Fruit fly (Drosophila melanogaster) whole organism, embryonic: Measurements from ENCODE around the gene CG3902.
A peak's percentile ranks its signal among the peaks of the same experiment; 100 is the strongest.

Source experiments
- Awh ChIP-seq: fragments of 200-800 bp; sonication (Bioruptor generic); IDR thresholded peaks from 2 replicates; pipeline ENCODE4, ENCODE4 v1.3.6; 2022; ENCODE audit warnings: missing biosample characterization, missing genetic modification characterization
- CG11247 ChIP-seq: fragments of 200-800 bp; sonication (Bioruptor generic); IDR thresholded peaks from 2 replicates; pipeline ENCODE4 v1.3.6; 2022; ENCODE audit warnings: missing biosample characterization, missing genetic modification characterization
- CG11504 ChIP-seq: fragments of 200-800 bp; sonication (Bioruptor generic); optimal IDR thresholded peaks from 3 replicates; lab custom pipeline; 2019; ENCODE audit warnings: missing biosample characterization, mild to moderate bottlenecking, missing genetic modification characterization, moderate library complexity
- CG1233 ChIP-seq: fragments of 200-800 bp; sonication (Bioruptor generic); optimal IDR thresholded peaks from 4 replicates; lab custom pipeline; 2018; ENCODE audit warnings: missing biosample characterization, mild to moderate bottlenecking, missing genetic modification characterization
- CG13287 ChIP-seq: fragments of 200-800 bp; sonication (Bioruptor generic); IDR thresholded peaks from 2 replicates; pipeline ENCODE4 v1.3.6; 2022; ENCODE audit warnings: missing biosample characterization, missing genetic modification characterization; ENCODE audit not compliant: partially characterized antibody
- CG14441 ChIP-seq: fragments of 200-800 bp; sonication (Bioruptor generic); IDR thresholded peaks from 2 replicates; pipeline ENCODE4 v1.3.6; 2022; ENCODE audit warnings: missing biosample characterization, missing genetic modification characterization
- CG14710 ChIP-seq: fragments of 200-800 bp; sonication (Bioruptor generic); optimal IDR thresholded peaks from 3 replicates; lab custom pipeline; 2019; ENCODE audit warnings: missing biosample characterization, mild to moderate bottlenecking, missing genetic modification characterization, moderate library complexity
- CG15011 ChIP-seq: fragments of 200-800 bp; sonication (Bioruptor generic); optimal IDR thresholded peaks from 3 replicates; lab custom pipeline; 2018; ENCODE audit warnings: missing biosample characterization, mild to moderate bottlenecking, missing genetic modification characterization
- CG17328 ChIP-seq: fragments of 200-800 bp; sonication (Bioruptor generic); IDR thresholded peaks from 2 replicates; pipeline ENCODE4 v1.3.6; 2022; ENCODE audit warnings: missing biosample characterization, missing genetic modification characterization
- CG18476 ChIP-seq: fragments of 200-800 bp; sonication (Bioruptor generic); optimal IDR thresholded peaks from 2 replicates; lab custom pipeline; 2016; ENCODE audit warnings: missing biosample characterization, mild to moderate bottlenecking, missing genetic modification characterization
- CG3726 ChIP-seq: fragments of 200-800 bp; sonication (Bioruptor generic); IDR thresholded peaks from 3 replicates; pipeline ENCODE4, ENCODE4 v1.3.6; 2022; ENCODE audit warnings: missing biosample characterization, missing genetic modification characterization
- CG6254 ChIP-seq: fragments of 200-800 bp; sonication (Bioruptor generic); optimal IDR thresholded peaks from 3 replicates; lab custom pipeline; 2017; ENCODE audit warnings: mild to moderate bottlenecking, missing biosample characterization, missing genetic modification reagents, missing genetic modification characterization
- CG8359 ChIP-seq: fragments of 200-800 bp; sonication (Bioruptor generic); optimal IDR thresholded peaks from 2 replicates; lab custom pipeline; 2017; ENCODE audit warnings: missing biosample characterization, mild to moderate bottlenecking, missing genetic modification characterization, borderline replicate concordance
- CG9932 ChIP-seq: fragments of 200-800 bp; sonication (Bioruptor generic); IDR thresholded peaks from 2 replicates; pipeline ENCODE4 v1.3.6; 2022; ENCODE audit warnings: missing biosample characterization, missing genetic modification characterization
- CHES-1-like ChIP-seq: fragments of 200-800 bp; sonication (Bioruptor generic); optimal IDR thresholded peaks from 2 replicates; lab custom pipeline; 2016; ENCODE audit warnings: missing biosample characterization, missing genetic modification characterization
- Camta ChIP-seq: fragments of 200-800 bp; sonication (Bioruptor generic); optimal IDR thresholded peaks from 2 replicates; lab custom pipeline; 2016; ENCODE audit warnings: missing biosample characterization, missing genetic modification characterization
- CrebB ChIP-seq: fragments of 200-800 bp; sonication (Bioruptor generic); optimal IDR thresholded peaks from 3 replicates; lab custom pipeline; 2018; ENCODE audit warnings: missing biosample characterization, mild to moderate bottlenecking, missing genetic modification characterization
- Dad ChIP-seq: fragments of 200-800 bp; sonication (Bioruptor generic); optimal IDR thresholded peaks from 3 replicates; lab custom pipeline; 2016; ENCODE audit warnings: missing biosample characterization, missing genetic modification characterization
- Dbx ChIP-seq: fragments of 200-800 bp; sonication (Bioruptor generic); IDR thresholded peaks from 3 replicates; pipeline ENCODE4 v1.3.6; 2022; ENCODE audit warnings: missing biosample characterization, missing genetic modification characterization
- Dfd ChIP-seq, 2 experiments: fragments of >200 bp; optimal IDR thresholded peaks; 2 replicates each; lab custom pipeline; 2017; ENCODE audit warnings: missing biosample characterization in 2 of 2, missing genetic modification characterization in 2 of 2
- Doc2 ChIP-seq: fragments of 200-800 bp; sonication (Bioruptor generic); IDR thresholded peaks from 2 replicates; pipeline ENCODE4 v1.3.6; 2022; ENCODE audit warnings: missing biosample characterization, missing genetic modification characterization
- Ets97D ChIP-seq: fragments of 200-800 bp; sonication (Bioruptor generic); optimal IDR thresholded peaks from 3 replicates; lab custom pipeline; 2016; ENCODE audit warnings: missing biosample characterization, missing genetic modification characterization
- H2.0 ChIP-seq: fragments of 200-800 bp; sonication (Bioruptor generic); IDR thresholded peaks from 2 replicates; pipeline ENCODE4 v1.3.6; 2022; ENCODE audit warnings: missing biosample characterization, missing genetic modification characterization
- HLH54F ChIP-seq: fragments of 200-800 bp; sonication (Bioruptor generic); optimal IDR thresholded peaks from 3 replicates; lab custom pipeline; 2016; ENCODE audit warnings: missing biosample characterization, missing genetic modification characterization
- Hmx ChIP-seq: fragments of 200-800 bp; sonication (Bioruptor generic); optimal IDR thresholded peaks from 2 replicates; lab custom pipeline; 2016; ENCODE audit warnings: missing biosample characterization, missing genetic modification characterization
- Hr3 ChIP-seq: fragments of 200-800 bp; sonication (Bioruptor generic); optimal IDR thresholded peaks from 3 replicates; lab custom pipeline; 2016; ENCODE audit warnings: missing biosample characterization, missing genetic modification characterization
- Jarid2 ChIP-seq: fragments of 200-800 bp; sonication (Bioruptor generic); optimal IDR thresholded peaks from 3 replicates; lab custom pipeline; 2017; ENCODE audit warnings: mild to moderate bottlenecking, missing biosample characterization, missing genetic modification reagents, missing genetic modification characterization
- MESR4 ChIP-seq: fragments of 200-800 bp; sonication (Bioruptor generic); optimal IDR thresholded peaks from 2 replicates; lab custom pipeline; 2018; ENCODE audit warnings: missing biosample characterization, mild to moderate bottlenecking, missing genetic modification characterization, moderate library complexity
- Mes4 ChIP-seq: fragments of 200-800 bp; sonication (Bioruptor generic); optimal IDR thresholded peaks from 2 replicates; lab custom pipeline; 2016; ENCODE audit warnings: missing biosample characterization, missing genetic modification characterization
- Spps ChIP-seq: fragments of 200-800 bp; sonication (Bioruptor generic); optimal IDR thresholded peaks from 2 replicates; lab custom pipeline; 2018; ENCODE audit warnings: missing biosample characterization, mild to moderate bottlenecking, missing genetic modification characterization
- Sry-β ChIP-seq: fragments of 200-800 bp; sonication (Bioruptor generic); optimal IDR thresholded peaks from 2 replicates; lab custom pipeline; 2018; ENCODE audit warnings: missing biosample characterization, mild to moderate bottlenecking, missing genetic modification characterization, moderate library complexity
- Usf ChIP-seq: fragments of 200-800 bp; sonication (Bioruptor generic); optimal IDR thresholded peaks from 2 replicates; lab custom pipeline; 2017; ENCODE audit warnings: missing genotype, missing biosample characterization, missing genetic modification characterization
- ash1 ChIP-seq: fragments of 200-800 bp; sonication (Bioruptor generic); optimal IDR thresholded peaks from 2 replicates; lab custom pipeline; 2018; ENCODE audit warnings: missing biosample characterization, mild to moderate bottlenecking, missing genetic modification characterization
- en ChIP-seq: fragments of 200-800 bp; sonication (Bioruptor generic); optimal IDR thresholded peaks from 2 replicates; lab custom pipeline; 2016; ENCODE audit warnings: missing biosample characterization, missing genetic modification characterization
- fd64A ChIP-seq: fragments of 200-800 bp; sonication (Bioruptor generic); optimal IDR thresholded peaks from 3 replicates; lab custom pipeline; 2018; ENCODE audit warnings: missing biosample characterization, mild to moderate bottlenecking, missing genetic modification characterization
- jing ChIP-seq: fragments of 200-800 bp; sonication (Bioruptor generic); optimal IDR thresholded peaks from 2 replicates; lab custom pipeline; 2018; ENCODE audit warnings: missing biosample characterization, mild to moderate bottlenecking, missing genetic modification characterization
- lbe ChIP-seq: fragments of 200-800 bp; sonication (Bioruptor generic); optimal IDR thresholded peaks from 2 replicates; lab custom pipeline; 2016; ENCODE audit warnings: missing biosample characterization, mild to moderate bottlenecking, missing genetic modification characterization
- nom ChIP-seq: fragments of 200-800 bp; sonication (Bioruptor generic); optimal IDR thresholded peaks from 2 replicates; lab custom pipeline; 2017; ENCODE audit warnings: missing biosample characterization, missing genetic modification characterization, mild to moderate bottlenecking, moderate library complexity, missing genetic modification reagents
- oc ChIP-seq: fragments of 200-800 bp; sonication (Bioruptor generic); optimal IDR thresholded peaks from 2 replicates; lab custom pipeline; 2018; ENCODE audit warnings: missing biosample characterization, mild to moderate bottlenecking, missing genetic modification characterization, moderate library complexity
- onecut ChIP-seq: fragments of 200-800 bp; sonication (Bioruptor generic); IDR thresholded peaks from 2 replicates; pipeline ENCODE4 v1.3.6; 2022; ENCODE audit warnings: missing biosample characterization, missing genetic modification characterization
- p53 ChIP-seq: fragments of 200-800 bp; sonication (Bioruptor generic); optimal IDR thresholded peaks from 2 replicates; lab custom pipeline; 2016; ENCODE audit warnings: missing biosample characterization, missing genetic modification characterization
- pnt ChIP-seq: fragments of 200-800 bp; sonication (Bioruptor generic); optimal IDR thresholded peaks from 3 replicates; lab custom pipeline; 2016; ENCODE audit warnings: missing biosample characterization, missing genetic modification characterization
- salm ChIP-seq: fragments of 200-800 bp; sonication (Bioruptor generic); optimal IDR thresholded peaks from 2 replicates; lab custom pipeline; 2018; ENCODE audit warnings: missing biosample characterization, mild to moderate bottlenecking, missing genetic modification characterization
- sima ChIP-seq: fragments of 200-800 bp; sonication (Bioruptor generic); optimal IDR thresholded peaks from 2 replicates; lab custom pipeline; 2016; ENCODE audit warnings: missing biosample characterization, missing genetic modification characterization
- sisA ChIP-seq: fragments of 200-800 bp; sonication (Bioruptor generic); IDR thresholded peaks from 2 replicates; pipeline ENCODE4 v1.3.6; 2022; ENCODE audit warnings: missing biosample characterization, missing genetic modification characterization
- slou ChIP-seq: fragments of 200-800 bp; sonication (Bioruptor generic); optimal IDR thresholded peaks from 3 replicates; lab custom pipeline; 2016; ENCODE audit warnings: missing biosample characterization, missing genetic modification characterization
- slp2 ChIP-seq: fragments of 200-800 bp; sonication (Bioruptor generic); optimal IDR thresholded peaks from 2 replicates; lab custom pipeline; 2016; ENCODE audit warnings: missing biosample characterization, missing genetic modification characterization
- vvl ChIP-seq: fragments of 200-800 bp; sonication (Bioruptor generic); IDR thresholded peaks from 2 replicates; pipeline ENCODE4 v1.3.6; 2022; ENCODE audit warnings: missing biosample characterization, missing genetic modification characterization
- zen ChIP-seq: fragments of 200-800 bp; sonication (Bioruptor generic); optimal IDR thresholded peaks from 3 replicates; lab custom pipeline; 2018; ENCODE audit warnings: missing biosample characterization, mild to moderate bottlenecking, missing genetic modification characterization, moderate library complexity

Gene CG3902

DNA sequence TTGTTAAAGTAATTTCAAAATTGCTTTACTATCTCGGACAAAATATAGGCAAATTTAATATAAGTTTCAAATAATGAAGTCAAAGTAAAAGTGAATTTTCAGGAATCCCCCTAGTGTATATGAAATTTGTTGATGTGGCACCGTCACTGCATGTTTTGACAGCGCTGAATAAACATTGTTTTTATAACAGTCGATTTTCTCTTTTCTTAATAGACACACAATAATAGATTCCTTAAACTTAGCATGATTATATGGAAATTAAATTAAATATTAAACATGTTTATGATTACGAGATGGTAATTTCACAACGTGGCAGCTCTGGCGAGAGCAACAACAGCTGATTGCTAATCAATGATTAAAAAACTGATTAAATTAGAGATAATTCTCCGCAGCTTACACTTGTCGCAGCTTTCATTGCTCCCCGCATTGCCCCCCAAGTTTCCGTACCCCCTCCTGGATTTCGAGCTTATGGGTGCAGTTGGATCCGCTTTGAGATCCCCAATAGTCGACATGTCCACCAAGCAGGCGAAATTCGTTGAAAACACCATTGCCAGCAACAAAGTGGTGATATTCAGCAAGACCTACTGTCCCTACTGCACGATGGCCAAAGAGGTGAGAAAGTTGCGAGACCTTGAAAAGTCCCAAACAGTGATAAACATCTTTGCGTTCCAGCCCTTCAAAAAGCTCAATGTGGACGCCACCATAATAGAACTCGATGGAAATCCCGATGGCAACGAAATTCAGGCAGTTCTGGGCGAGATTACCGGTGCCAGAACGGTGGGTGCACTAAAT lies 28.9 kb downstream of the CG3902 start, which contains the start of gene Grx1:
Gene Grx1 (plus strand): TSS at position 196 of the 792 bp plus-strand sequence.
- no peak for TF ChIP-seq CHES-1-like (GFP tag; lab: Kevin White, UChicago)
- TF ChIP-seq MESR4 = peak; percentile 88
- no peak for TF ChIP-seq slp2
- TF ChIP-seq ash1 (GFP tag; lab: Kevin White, UChicago) = no peak
- no peak for TF ChIP-seq p53 (GFP tag; lab: Kevin White, UChicago)
- 0 out of 2 replicates have a peak, but pooled peaks have one; percentile 20 for TF ChIP-seq H2.0
- TF ChIP-seq CG14441 = peak; percentile 47
- TF ChIP-seq Dfd (GFP tag; optimal IDR thresholded peaks at IDR 0.05; lab: Kevin White, UChicago) = no peak
- no peak for TF ChIP-seq slou (GFP tag; lab: Kevin White, UChicago)
- TF ChIP-seq CG9932 (GFP tag; lab: Robert Waterston, UW) = peak; percentile 46; the same call in 1 of the 2 replicates
- no peak; the same call in 1 of the 2 replicates for TF ChIP-seq sisA (GFP tag; lab: Robert Waterston, UW)
- peak; percentile 21 for TF ChIP-seq Camta (GFP tag; lab: Kevin White, UChicago)
- no peak for TF ChIP-seq onecut (GFP tag; lab: Robert Waterston, UW)
- no peak for TF ChIP-seq Jarid2 (GFP tag; lab: Kevin White, UChicago)
- TF ChIP-seq en (GFP tag; lab: Kevin White, UChicago) = no peak
- peak; percentile 14 for TF ChIP-seq jing
- TF ChIP-seq CG1233 (GFP tag; lab: Kevin White, UChicago) = peak; percentile 38
- peak; percentile 49 for TF ChIP-seq Hr3 (GFP tag; lab: Kevin White, UChicago)
- TF ChIP-seq Hmx (GFP tag; lab: Kevin White, UChicago) = peak; percentile 33
- TF ChIP-seq lbe = peak; percentile 63
- TF ChIP-seq Spps = peak; percentile 20
- TF ChIP-seq oc (tag; lab: Kevin White, UChicago) = peak; percentile 0
- TF ChIP-seq CrebB = peak; percentile 38
- no peak for TF ChIP-seq salm (tag; lab: Kevin White, UChicago)
- TF ChIP-seq Sry-β (GFP tag; lab: Kevin White, UChicago) = no peak
- TF ChIP-seq HLH54F (GFP tag; lab: Kevin White, UChicago) = peak; percentile 38
- no peak for TF ChIP-seq CG3726 (GFP tag; lab: Robert Waterston, UW)
- TF ChIP-seq nom = peak; percentile 11
- peak; percentile 67 for TF ChIP-seq vvl (GFP tag; lab: Robert Waterston, UW)
- peak; percentile 14 for TF ChIP-seq zen (tag; lab: Kevin White, UChicago)
- 0 out of 3 replicates have a peak, but pooled peaks have one; percentile 41 for TF ChIP-seq Dbx (GFP tag; lab: Robert Waterston, UW)
- TF ChIP-seq fd64A = peak; percentile 7
- no peak for TF ChIP-seq Dad (GFP tag; lab: Kevin White, UChicago)
- TF ChIP-seq Mes4 (GFP tag; lab: Kevin White, UChicago) = peak; percentile 38
- no peak for TF ChIP-seq CG17328 (GFP tag; lab: Robert Waterston, UW)
- no peak for TF ChIP-seq Doc2 (GFP tag; lab: Robert Waterston, UW)
- peak; percentile 54 for TF ChIP-seq CG13287 (GFP tag; lab: Robert Waterston, UW)
- peak; percentile 54 for TF ChIP-seq CG18476
- peak; percentile 60 for TF ChIP-seq CG14710 (tag; lab: Kevin White, UChicago)
- no peak for TF ChIP-seq CG8359 (GFP tag; lab: Kevin White, UChicago)
- TF ChIP-seq CG15011 (GFP tag; lab: Kevin White, UChicago) = peak; percentile 16
- TF ChIP-seq sima = no peak
- TF ChIP-seq Usf (GFP tag; lab: Kevin White, UChicago) = no peak
- no peak for TF ChIP-seq CG6254
- TF ChIP-seq Ets97D (GFP tag; lab: Kevin White, UChicago) = peak; percentile 14
- TF ChIP-seq CG11504 (tag; lab: Kevin White, UChicago) = peak; percentile 77
- peak; percentile 22; the same call in 1 of the 2 replicates for TF ChIP-seq Awh
- no peak for TF ChIP-seq CG11247
- no peak for TF ChIP-seq pnt (GFP tag; lab: Kevin White, UChicago)
